Fruit fly (Drosophila melanogaster) whole organism, embryonic: ENCODE data around the gene CG1774.

Experiments
- Bgb ChIP-seq: fragments of 200-800 bp; sonication (Bioruptor generic); IDR thresholded peaks from 2 replicates; pipeline ENCODE4 v1.3.6; 2022; ENCODE audit warnings: missing biosample characterization, missing genetic modification characterization; ENCODE audit not compliant: partially characterized antibody
- Blimp-1 ChIP-seq: fragments of 200-800 bp; sonication (Bioruptor generic); optimal IDR thresholded peaks from 3 replicates; lab custom pipeline; 2018; ENCODE audit warnings: missing biosample characterization, missing genetic modification characterization, mild to moderate bottlenecking, moderate library complexity, missing genetic modification reagents
- CG11723 ChIP-seq: fragments of 200-800 bp; sonication (Bioruptor generic); optimal IDR thresholded peaks from 2 replicates; lab custom pipeline; 2017; ENCODE audit warnings: missing biosample characterization, mild to moderate bottlenecking, missing genetic modification characterization
- CG12104 ChIP-seq: fragments of 200-800 bp; sonication (Bioruptor generic); optimal IDR thresholded peaks from 3 replicates; lab custom pipeline; 2016; ENCODE audit warnings: missing biosample characterization, missing genetic modification characterization
- CG12769 ChIP-seq: fragments of 200-800 bp; sonication (Bioruptor generic); optimal IDR thresholded peaks from 2 replicates; lab custom pipeline; 2019; ENCODE audit warnings: missing biosample characterization, mild to moderate bottlenecking, missing genetic modification characterization, moderate library complexity
- CG13424 ChIP-seq: fragments of 200-800 bp; sonication (Bioruptor generic); optimal IDR thresholded peaks from 2 replicates; lab custom pipeline; 2019; ENCODE audit warnings: missing biosample characterization, mild to moderate bottlenecking, missing genetic modification characterization, moderate library complexity
- CG14667 ChIP-seq: fragments of 200-800 bp; sonication (Bioruptor generic); IDR thresholded peaks from 2 replicates; pipeline ENCODE4 v1.3.6; 2022; ENCODE audit warnings: missing biosample characterization, missing genetic modification characterization
- CG1647 ChIP-seq: fragments of 200-800 bp; sonication (Bioruptor generic); optimal IDR thresholded peaks from 3 replicates; lab custom pipeline; 2016; ENCODE audit warnings: missing biosample characterization, missing genetic modification characterization
- CG18764 ChIP-seq: fragments of 200-800 bp; sonication (Bioruptor generic); optimal IDR thresholded peaks from 3 replicates; lab custom pipeline; 2016; ENCODE audit warnings: missing biosample characterization, missing genetic modification characterization
- CG31365 ChIP-seq: fragments of 200-800 bp; sonication (Bioruptor generic); optimal IDR thresholded peaks from 2 replicates; lab custom pipeline; 2018; ENCODE audit warnings: missing biosample characterization, mild to moderate bottlenecking, missing genetic modification characterization
- CG34422 ChIP-seq: fragments of 200-800 bp; sonication (Bioruptor generic); IDR thresholded peaks from 3 replicates; pipeline ENCODE4 v1.3.6; 2022; ENCODE audit warnings: missing biosample characterization, missing genetic modification characterization
- CG42726 ChIP-seq: fragments of 200-800 bp; sonication (Bioruptor generic); IDR thresholded peaks from 2 replicates; pipeline ENCODE4 v1.3.6; 2022; ENCODE audit warnings: missing biosample characterization, missing genetic modification characterization; ENCODE audit not compliant: partially characterized antibody
- CG4707 ChIP-seq: fragments of 200-800 bp; sonication (Bioruptor generic); optimal IDR thresholded peaks from 2 replicates; lab custom pipeline; 2018; ENCODE audit warnings: missing biosample characterization, mild to moderate bottlenecking, missing genetic modification characterization, moderate library complexity
- CG6765 ChIP-seq: fragments of 200-800 bp; sonication (Bioruptor generic); optimal IDR thresholded peaks from 3 replicates; lab custom pipeline; 2017; ENCODE audit warnings: missing biosample characterization, mild to moderate bottlenecking, missing genetic modification characterization
- CG7745 ChIP-seq: fragments of 200-800 bp; sonication (Bioruptor generic); optimal IDR thresholded peaks from 2 replicates; lab custom pipeline; 2018; ENCODE audit warnings: missing biosample characterization, mild to moderate bottlenecking, missing genetic modification characterization, moderate library complexity
- CG9797 ChIP-seq: fragments of 200-800 bp; sonication (Bioruptor generic); optimal IDR thresholded peaks from 3 replicates; lab custom pipeline; 2018; ENCODE audit warnings: missing biosample characterization, mild to moderate bottlenecking, missing genetic modification characterization
- Chrac-16 ChIP-seq: fragments of 200-800 bp; sonication (Bioruptor generic); optimal IDR thresholded peaks from 3 replicates; lab custom pipeline; 2016; ENCODE audit warnings: missing biosample characterization, missing genetic modification characterization
- Dbx ChIP-seq: fragments of 200-800 bp; sonication (Bioruptor generic); IDR thresholded peaks from 3 replicates; pipeline ENCODE4 v1.3.6; 2022; ENCODE audit warnings: missing biosample characterization, missing genetic modification characterization
- Dek ChIP-seq: fragments of 200-800 bp; sonication (Bioruptor generic); optimal IDR thresholded peaks from 3 replicates; lab custom pipeline; 2019; ENCODE audit warnings: missing biosample characterization, mild to moderate bottlenecking, missing genetic modification characterization, moderate library complexity
- Drgx ChIP-seq: fragments of 200-800 bp; sonication (Bioruptor generic); IDR thresholded peaks from 2 replicates; pipeline ENCODE4 v1.3.6; 2022; ENCODE audit warnings: missing biosample characterization, missing genetic modification characterization
- Gsc ChIP-seq: fragments of 200-800 bp; sonication (Bioruptor generic); IDR thresholded peaks from 2 replicates; pipeline ENCODE4 v1.3.6; 2022; ENCODE audit warnings: missing biosample characterization, missing genetic modification characterization
- HLH54F ChIP-seq: fragments of 200-800 bp; sonication (Bioruptor generic); optimal IDR thresholded peaks from 3 replicates; lab custom pipeline; 2016; ENCODE audit warnings: missing biosample characterization, missing genetic modification characterization
- MTF-1 ChIP-seq: fragments of 200-800 bp; sonication (Bioruptor generic); optimal IDR thresholded peaks from 2 replicates; lab custom pipeline; 2018; ENCODE audit warnings: missing biosample characterization, mild to moderate bottlenecking, missing genetic modification characterization, borderline replicate concordance
- Myb ChIP-seq: fragments of 200-800 bp; sonication (Bioruptor generic); optimal IDR thresholded peaks from 2 replicates; lab custom pipeline; 2016; ENCODE audit warnings: missing biosample characterization, missing genetic modification characterization
- Oaz ChIP-seq: fragments of 200-800 bp; sonication (Bioruptor generic); IDR thresholded peaks from 2 replicates; pipeline ENCODE4 v1.3.6; 2022; ENCODE audit warnings: missing biosample characterization, missing genetic modification characterization
- Pdp1 ChIP-seq, 2 experiments: fragments of 200-800 bp; sonication (Bioruptor generic); optimal IDR thresholded peaks; 3 replicates each; lab custom pipeline; 2016; ENCODE audit warnings: missing biosample characterization in 2 of 2, missing genetic modification characterization in 2 of 2, mild to moderate bottlenecking in 1 of 2, moderate library complexity in 1 of 2
- Poxn ChIP-seq: fragments of 200-800 bp; sonication (Bioruptor generic); IDR thresholded peaks from 2 replicates; pipeline ENCODE4 v1.3.6; 2022; ENCODE audit warnings: missing biosample characterization, missing genetic modification characterization
- Rfx ChIP-seq: fragments of 200-800 bp; sonication (Bioruptor generic); IDR thresholded peaks from 2 replicates; pipeline ENCODE4 v1.3.6; 2022; ENCODE audit warnings: missing biosample characterization, missing genetic modification characterization
- Sry-δ ChIP-seq: fragments of 200-800 bp; sonication (Bioruptor generic); optimal IDR thresholded peaks from 2 replicates; lab custom pipeline; 2016; ENCODE audit warnings: missing biosample characterization, missing genetic modification characterization
- TFAM ChIP-seq: fragments of 200-800 bp; sonication (Bioruptor generic); optimal IDR thresholded peaks from 2 replicates; lab custom pipeline; 2017; ENCODE audit warnings: missing biosample characterization, missing genetic modification characterization, inconsistent platforms
- caup ChIP-seq: fragments of 200-800 bp; sonication (Bioruptor generic); optimal IDR thresholded peaks from 3 replicates; lab custom pipeline; 2017; ENCODE audit warnings: missing biosample characterization, mild to moderate bottlenecking, missing genetic modification characterization, moderate library complexity; ENCODE audit not compliant: severe bottlenecking
- chinmo ChIP-seq: fragments of 200-800 bp; sonication (Bioruptor generic); IDR thresholded peaks from 4 replicates; pipeline ENCODE4 v1.3.6; 2022; ENCODE audit warnings: missing biosample characterization, missing genetic modification characterization; ENCODE audit not compliant: partially characterized antibody
- da ChIP-seq: fragments of 200-800 bp; sonication (Bioruptor generic); optimal IDR thresholded peaks from 2 replicates; lab custom pipeline; 2016; ENCODE audit warnings: missing biosample characterization, missing genetic modification characterization
- dati ChIP-seq: fragments of 200-800 bp; sonication (Bioruptor generic); IDR thresholded peaks from 2 replicates; pipeline ENCODE4 v1.3.6; 2022; ENCODE audit warnings: missing biosample characterization, missing genetic modification characterization
- emc ChIP-seq: fragments of 200-800 bp; sonication (Bioruptor generic); optimal IDR thresholded peaks from 2 replicates; lab custom pipeline; 2016; ENCODE audit warnings: missing biosample characterization, missing genetic modification characterization
- eyg ChIP-seq: fragments of 200-800 bp; sonication (Bioruptor generic); optimal IDR thresholded peaks from 3 replicates; lab custom pipeline; 2016; ENCODE audit warnings: missing biosample characterization, missing genetic modification characterization
- gem ChIP-seq: fragments of 200-800 bp; sonication (Bioruptor generic); optimal IDR thresholded peaks from 2 replicates; lab custom pipeline; 2019; ENCODE audit warnings: missing biosample characterization, mild to moderate bottlenecking, missing genetic modification characterization, moderate library complexity
- inv ChIP-seq: fragments of 200-800 bp; sonication (Bioruptor generic); IDR thresholded peaks from 2 replicates; pipeline ENCODE4 v1.3.6; 2022; ENCODE audit warnings: missing biosample characterization, missing genetic modification characterization; ENCODE audit not compliant: partially characterized antibody
- lbe ChIP-seq: fragments of 200-800 bp; sonication (Bioruptor generic); optimal IDR thresholded peaks from 2 replicates; lab custom pipeline; 2016; ENCODE audit warnings: missing biosample characterization, mild to moderate bottlenecking, missing genetic modification characterization
- mld ChIP-seq: fragments of 200-800 bp; sonication (Bioruptor generic); IDR thresholded peaks from 3 replicates; pipeline ENCODE4 v1.3.6; 2022; ENCODE audit warnings: missing biosample characterization, missing genetic modification characterization; ENCODE audit not compliant: partially characterized antibody
- nau ChIP-seq: fragments of 200-800 bp; sonication (Bioruptor generic); optimal IDR thresholded peaks from 3 replicates; lab custom pipeline; 2017; ENCODE audit warnings: missing biosample characterization, mild to moderate bottlenecking, missing genetic modification characterization, missing genetic modification reagents
- pita ChIP-seq: fragments of 200-800 bp; sonication (Bioruptor generic); optimal IDR thresholded peaks from 2 replicates; lab custom pipeline; 2017; ENCODE audit warnings: missing biosample characterization, mild to moderate bottlenecking, missing genetic modification characterization
- pum ChIP-seq: fragments of 200-800 bp; sonication (Bioruptor generic); optimal IDR thresholded peaks from 2 replicates; lab custom pipeline; 2016; ENCODE audit warnings: missing biosample characterization, missing genetic modification characterization
- sim ChIP-seq: fragments of 200-800 bp; sonication (Bioruptor generic); IDR thresholded peaks from 2 replicates; pipeline ENCODE4 v1.3.6; 2022; ENCODE audit warnings: missing biosample characterization, missing genetic modification characterization
- tap ChIP-seq: fragments of 200-800 bp; optimal IDR thresholded peaks from 3 replicates; lab custom pipeline; 2019; ENCODE audit warnings: missing biosample characterization, mild to moderate bottlenecking, missing genetic modification characterization, moderate library complexity
- tgo ChIP-seq: fragments of 200-800 bp; sonication (Bioruptor generic); IDR thresholded peaks from 3 replicates; pipeline ENCODE4 v1.3.6; 2022; ENCODE audit warnings: missing biosample characterization, missing genetic modification characterization
- ttk ChIP-seq: fragments of 200-800 bp; sonication (Bioruptor generic); IDR thresholded peaks from 2 replicates; pipeline ENCODE4 v2.1.2; 2022; ENCODE audit warnings: missing biosample characterization, missing genetic modification characterization
- twi ChIP-seq: fragments of 200-800 bp; optimal IDR thresholded peaks from 2 replicates; lab custom pipeline; 2019; ENCODE audit warnings: missing biosample characterization, mild to moderate bottlenecking, missing genetic modification characterization, moderate library complexity
- zen ChIP-seq: fragments of 200-800 bp; sonication (Bioruptor generic); optimal IDR thresholded peaks from 3 replicates; lab custom pipeline; 2018; ENCODE audit warnings: missing biosample characterization, mild to moderate bottlenecking, missing genetic modification characterization, moderate library complexity

Gene CG1774

dm6 chr3R:31592256-31592879, at the start of gene CG1774 (continued):
- TF ChIP-seq CG42726 (GFP tag; lab: Robert Waterston, UW) (no peak), dati (GFP tag; lab: Robert Waterston, UW) (no peak), lbe (GFP tag; lab: Kevin White, UChicago) (peak; percentile 72), MTF-1 (GFP tag; lab: Kevin White, UChicago) (no peak), Oaz (GFP tag; lab: Robert Waterston, UW) (peak; percentile 27; the same call in 1 of the 2 replicates), Myb (peak; percentile 65), pita (no peak), inv (GFP tag; lab: Robert Waterston, UW) (no peak), emc (GFP tag; lab: Kevin White, UChicago) (peak; percentile 66), sim (GFP tag; lab: Robert Waterston, UW) (no peak), Chrac-16 (peak; percentile 66), tap (tag; lab: Kevin White, UChicago) (peak; percentile 47), nau (peak; percentile 64), TFAM (no peak), Rfx (GFP tag; lab: Robert Waterston, UW) (peak; percentile 89), CG6765 (GFP tag; lab: Kevin White, UChicago) (peak; percentile 76), CG18764 (GFP tag; lab: Kevin White, UChicago) (peak; percentile 48), Dek (tag; lab: Kevin White, UChicago) (peak; percentile 74), mld (no peak), Gsc (GFP tag; lab: Robert Waterston, UW) (peak; percentile 5; the same call in 1 of the 2 replicates), CG34422 (GFP tag; lab: Robert Waterston, UW) (0 out of 3 replicates have a peak, but pooled peaks have one; percentile 47), CG9797 (GFP tag; lab: Kevin White, UChicago) (no peak), Pdp1 (GFP tag; optimal IDR thresholded peaks at IDR 0.05; lab: Kevin White, UChicago) (peak; percentile 78 to 81), CG7745 (no peak), Blimp-1 (peak; percentile 68), Dbx (peak; percentile 90), CG12769 (tag; lab: Kevin White, UChicago) (peak; percentile 93), CG1647 (GFP tag; lab: Kevin White, UChicago) (peak; percentile 68), CG12104 (peak; percentile 51), CG11723 (GFP tag; lab: Kevin White, UChicago) (peak; percentile 33), gem (peak; percentile 85), ttk (GFP tag; lab: Robert Waterston, UW) (peak; percentile 36; the same call in 1 of the 2 replicates), eyg (GFP tag; lab: Kevin White, UChicago) (peak; percentile 55), zen (tag; lab: Kevin White, UChicago) (peak; percentile 53), caup (peak; percentile 90), chinmo (no peak), CG4707 (GFP tag; lab: Kevin White, UChicago) (no peak), HLH54F (GFP tag; lab: Kevin White, UChicago) (peak; percentile 85), Sry-δ (GFP tag; lab: Kevin White, UChicago) (peak; percentile 45), Bgb (GFP tag; lab: Robert Waterston, UW) (no peak), CG13424 (tag; lab: Kevin White, UChicago) (peak; percentile 72), CG14667 (GFP tag; lab: Robert Waterston, UW) (no peak; the same call in 1 of the 2 replicates), tgo (GFP tag; lab: Robert Waterston, UW) (peak; percentile 77), da (GFP tag; lab: Kevin White, UChicago) (no peak), Poxn (GFP tag; lab: Robert Waterston, UW) (peak; percentile 63), pum (GFP tag; lab: Kevin White, UChicago) (peak; percentile 73), Drgx (GFP tag; lab: Robert Waterston, UW) (peak; percentile 69), twi (tag; lab: Kevin White, UChicago) (no peak), CG31365 (tag; lab: Kevin White, UChicago) (no peak)
